Worm (Caenorhabditis elegans) whole organism, L4/young adult: ENCODE measurements around the gene T12D8.10.

ENCODE experiments used
- W03F9.2 ChIP-seq: fragments of 150-350 bp; optimal IDR thresholded peaks from 2 replicates; lab custom pipeline; 2014; ENCODE audit warnings: missing biosample characterization, missing genetic modification characterization
- him-1 ChIP-seq: sonication (generic microtip); optimal IDR thresholded peaks from 2 replicates; lab custom pipeline; 2016; ENCODE audit warnings: missing genotype, missing genetic modification reagents, missing genetic modification characterization, missing compliant biosample characterization

DNA sequence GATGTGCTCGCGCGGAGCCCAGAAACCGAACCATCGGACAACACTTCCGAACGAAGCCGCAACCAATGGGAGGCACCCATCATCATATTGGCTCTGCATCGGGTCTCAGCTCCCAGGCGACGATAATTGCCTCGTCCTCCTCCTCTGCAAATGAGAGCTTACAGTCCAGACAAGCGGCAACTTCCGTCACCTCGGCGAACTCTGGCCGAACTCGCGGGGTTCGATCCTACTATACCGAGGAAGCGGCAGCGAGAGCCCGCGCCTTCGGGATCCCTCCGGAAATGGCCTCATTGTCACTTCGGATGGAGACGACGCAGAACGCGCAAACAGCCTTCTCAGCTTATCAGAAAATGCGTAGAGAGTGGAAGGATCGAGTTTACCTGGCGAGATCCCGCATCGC lies 12.8 kb upstream of the T12D8.10 start:
- TF ChIP-seq W03F9.2 (no peak), him-1 (no peak)
